Fruit fly (Drosophila melanogaster) whole organism, embryonic: ENCODE data around the gene Mst85C.

Experiments
- B-H1 ChIP-seq: fragments of 200-800 bp; sonication (Bioruptor generic); IDR thresholded peaks from 3 replicates; pipeline ENCODE4 v1.3.6; 2022; ENCODE audit warnings: missing biosample characterization, missing genetic modification characterization
- CG10321 ChIP-seq: fragments of 200-800 bp; sonication (Bioruptor generic); IDR thresholded peaks from 2 replicates; pipeline ENCODE4 v1.3.6; 2022; ENCODE audit warnings: missing biosample characterization, missing genetic modification characterization
- CG10462 ChIP-seq: fragments of 200-800 bp; sonication (Bioruptor generic); optimal IDR thresholded peaks from 2 replicates; lab custom pipeline; 2016; ENCODE audit warnings: missing biosample characterization, missing genetic modification characterization
- CG11456 ChIP-seq: fragments of 200-800 bp; sonication (Bioruptor generic); IDR thresholded peaks from 3 replicates; pipeline ENCODE4 v1.3.6; 2022; ENCODE audit warnings: missing biosample characterization, missing genetic modification characterization
- CG12104 ChIP-seq: fragments of 200-800 bp; sonication (Bioruptor generic); optimal IDR thresholded peaks from 3 replicates; lab custom pipeline; 2016; ENCODE audit warnings: missing biosample characterization, missing genetic modification characterization
- CG13296 ChIP-seq: fragments of 200-800 bp; sonication (Bioruptor generic); optimal IDR thresholded peaks from 3 replicates; lab custom pipeline; 2018; ENCODE audit warnings: missing biosample characterization, mild to moderate bottlenecking, missing genetic modification characterization
- CG13424 ChIP-seq: fragments of 200-800 bp; sonication (Bioruptor generic); optimal IDR thresholded peaks from 2 replicates; lab custom pipeline; 2019; ENCODE audit warnings: missing biosample characterization, mild to moderate bottlenecking, missing genetic modification characterization, moderate library complexity
- CG14050 ChIP-seq: fragments of 200-800 bp; sonication (Bioruptor generic); IDR thresholded peaks from 3 replicates; pipeline ENCODE4 v1.3.6; 2022; ENCODE audit warnings: missing biosample characterization, missing genetic modification characterization
- CG15011 ChIP-seq: fragments of 200-800 bp; sonication (Bioruptor generic); optimal IDR thresholded peaks from 3 replicates; lab custom pipeline; 2018; ENCODE audit warnings: missing biosample characterization, mild to moderate bottlenecking, missing genetic modification characterization
- CG15479 ChIP-seq: fragments of 200-800 bp; sonication (Bioruptor generic); optimal IDR thresholded peaks from 3 replicates; lab custom pipeline; 2019; ENCODE audit warnings: missing biosample characterization, mild to moderate bottlenecking, missing genetic modification characterization, moderate library complexity
- CG17361 ChIP-seq: fragments of 200-800 bp; sonication (Bioruptor generic); IDR thresholded peaks from 3 replicates; pipeline ENCODE4 v1.3.6; 2022; ENCODE audit warnings: missing biosample characterization, missing genetic modification characterization
- CG1832 ChIP-seq: fragments of 200-800 bp; sonication (Bioruptor generic); optimal IDR thresholded peaks from 2 replicates; lab custom pipeline; 2017; ENCODE audit warnings: missing biosample characterization, mild to moderate bottlenecking, missing genetic modification characterization, inconsistent platforms
- CG30403 ChIP-seq: fragments of 200-800 bp; sonication (Bioruptor generic); optimal IDR thresholded peaks from 3 replicates; lab custom pipeline; 2016; ENCODE audit warnings: missing biosample characterization, missing genetic modification characterization
- CG7372 ChIP-seq: fragments of 200-800 bp; sonication (Bioruptor generic); IDR thresholded peaks from 2 replicates; pipeline ENCODE4 v1.3.6; 2022; ENCODE audit warnings: missing biosample characterization, missing genetic modification characterization
- CG8944 ChIP-seq: fragments of 200-800 bp; sonication (Bioruptor generic); optimal IDR thresholded peaks from 3 replicates; lab custom pipeline; 2016; ENCODE audit warnings: missing biosample characterization, missing genetic modification characterization
- CHES-1-like ChIP-seq: fragments of 200-800 bp; sonication (Bioruptor generic); optimal IDR thresholded peaks from 2 replicates; lab custom pipeline; 2016; ENCODE audit warnings: missing biosample characterization, missing genetic modification characterization
- E2f1 ChIP-seq: fragments of 200-800 bp; sonication (Bioruptor generic); IDR thresholded peaks from 2 replicates; pipeline ENCODE4 v1.3.6; 2022; ENCODE audit warnings: missing biosample characterization, missing genetic modification characterization
- E2f2 ChIP-seq: fragments of 200-800 bp; sonication (Bioruptor generic); IDR thresholded peaks from 2 replicates; pipeline ENCODE4 v1.3.6; 2022; ENCODE audit warnings: missing biosample characterization, missing genetic modification characterization
- Hr3 ChIP-seq: fragments of 200-800 bp; sonication (Bioruptor generic); optimal IDR thresholded peaks from 3 replicates; lab custom pipeline; 2016; ENCODE audit warnings: missing biosample characterization, missing genetic modification characterization
- Hr51 ChIP-seq, 2 experiments: fragments of 200-800 bp; sonication (Bioruptor generic); optimal IDR thresholded peaks; 2 replicates in 1 of 2; 3 replicates in 1 of 2; lab custom pipeline; 2016 to 2018; ENCODE audit warnings: missing biosample characterization in 2 of 2, missing genetic modification characterization in 2 of 2, mild to moderate bottlenecking in 1 of 2, moderate library complexity in 1 of 2
- Hsf ChIP-seq: fragments of 200-800 bp; sonication (Bioruptor generic); optimal IDR thresholded peaks from 3 replicates; lab custom pipeline; 2016; ENCODE audit warnings: missing biosample characterization, missing genetic modification characterization
- Lhr ChIP-seq: fragments of 200-800 bp; sonication (Bioruptor generic); optimal IDR thresholded peaks from 3 replicates; lab custom pipeline; 2017; ENCODE audit warnings: mild to moderate bottlenecking, missing biosample characterization, missing genetic modification reagents, missing genetic modification characterization
- Oaz ChIP-seq: fragments of 200-800 bp; sonication (Bioruptor generic); IDR thresholded peaks from 2 replicates; pipeline ENCODE4 v1.3.6; 2022; ENCODE audit warnings: missing biosample characterization, missing genetic modification characterization
- Oli ChIP-seq: fragments of 200-800 bp; sonication (Bioruptor generic); optimal IDR thresholded peaks from 2 replicates; lab custom pipeline; 2018; ENCODE audit warnings: missing biosample characterization, mild to moderate bottlenecking, missing genetic modification characterization, moderate library complexity
- ac ChIP-seq: fragments of 200-800 bp; sonication (Bioruptor generic); optimal IDR thresholded peaks from 3 replicates; lab custom pipeline; 2017; ENCODE audit warnings: missing biosample characterization, mild to moderate bottlenecking, missing genetic modification characterization
- bbx ChIP-seq: fragments of 200-800 bp; sonication (Bioruptor generic); IDR thresholded peaks from 2 replicates; pipeline ENCODE4 v1.3.6; 2022; ENCODE audit warnings: missing biosample characterization, missing genetic modification characterization; ENCODE audit not compliant: partially characterized antibody
- croc ChIP-seq: fragments of 200-800 bp; sonication (Bioruptor generic); conservative IDR thresholded peaks from 3 replicates; pipeline ENCODE4 v1.3.6; 2022; ENCODE audit warnings: missing biosample characterization, missing genetic modification characterization
- dan ChIP-seq: fragments of 200-800 bp; sonication (Bioruptor generic); IDR thresholded peaks from 2 replicates; pipeline ENCODE4 v1.3.6; 2022; ENCODE audit warnings: missing biosample characterization, missing genetic modification characterization
- en ChIP-seq: fragments of 200-800 bp; sonication (Bioruptor generic); optimal IDR thresholded peaks from 2 replicates; lab custom pipeline; 2016; ENCODE audit warnings: missing biosample characterization, missing genetic modification characterization
- gfzf ChIP-seq: fragments of 200-800 bp; sonication (Bioruptor generic); optimal IDR thresholded peaks from 2 replicates; lab custom pipeline; 2016; ENCODE audit warnings: missing biosample characterization, mild to moderate bottlenecking, missing genetic modification characterization, moderate library complexity
- grn ChIP-seq: fragments of 200-800 bp; sonication (Bioruptor generic); optimal IDR thresholded peaks from 3 replicates; lab custom pipeline; 2017; ENCODE audit warnings: missing biosample characterization, missing genetic modification characterization
- hb ChIP-seq: fragments of 200-800 bp; sonication (Bioruptor generic); IDR thresholded peaks from 3 replicates; pipeline ENCODE4 v1.3.6; 2022; ENCODE audit warnings: missing biosample characterization, missing genetic modification characterization; ENCODE audit not compliant: partially characterized antibody
- inv ChIP-seq: fragments of 200-800 bp; sonication (Bioruptor generic); IDR thresholded peaks from 2 replicates; pipeline ENCODE4 v1.3.6; 2022; ENCODE audit warnings: missing biosample characterization, missing genetic modification characterization; ENCODE audit not compliant: partially characterized antibody
- lbe ChIP-seq: fragments of 200-800 bp; sonication (Bioruptor generic); optimal IDR thresholded peaks from 2 replicates; lab custom pipeline; 2016; ENCODE audit warnings: missing biosample characterization, mild to moderate bottlenecking, missing genetic modification characterization
- lov ChIP-seq, 2 experiments: fragments of 200-800 bp in 1 of 2; fragments of >200 bp in 1 of 2; sonication (Bioruptor generic) in 1 of 2; IDR thresholded peaks in 1 of 2; optimal IDR thresholded peaks in 1 of 2; 2 replicates in 1 of 2; 3 replicates in 1 of 2; pipeline versions ENCODE4 v1.3.6 to Lab custom; 2017 to 2022; ENCODE audit warnings: missing biosample characterization in 1 of 2, missing genetic modification characterization in 1 of 2
- mirr ChIP-seq: fragments of 200-800 bp; sonication (Bioruptor generic); optimal IDR thresholded peaks from 3 replicates; lab custom pipeline; 2018; ENCODE audit warnings: missing biosample characterization, mild to moderate bottlenecking, missing genetic modification characterization
- nerfin-1 ChIP-seq: fragments of 200-800 bp; sonication (Bioruptor generic); optimal IDR thresholded peaks from 3 replicates; lab custom pipeline; 2019; ENCODE audit warnings: missing biosample characterization, mild to moderate bottlenecking, missing genetic modification characterization, moderate library complexity
- oc ChIP-seq: fragments of 200-800 bp; sonication (Bioruptor generic); optimal IDR thresholded peaks from 2 replicates; lab custom pipeline; 2018; ENCODE audit warnings: missing biosample characterization, mild to moderate bottlenecking, missing genetic modification characterization, moderate library complexity
- pfk ChIP-seq: fragments of 200-800 bp; sonication (Bioruptor generic); optimal IDR thresholded peaks from 2 replicates; lab custom pipeline; 2018; ENCODE audit warnings: missing biosample characterization, mild to moderate bottlenecking, missing genetic modification characterization, moderate library complexity
- phol ChIP-seq: fragments of 200-800 bp; sonication (Bioruptor generic); optimal IDR thresholded peaks from 3 replicates; lab custom pipeline; 2018; ENCODE audit warnings: missing biosample characterization, mild to moderate bottlenecking, missing genetic modification characterization, moderate library complexity
- prd ChIP-seq, 3 experiments: fragments of >200 bp in 2 of 3; fragments of 200-800 bp in 1 of 3; sonication (Bioruptor generic) in 1 of 3; optimal IDR thresholded peaks in 2 of 3; IDR thresholded peaks in 1 of 3; 2 replicates in 2 of 3; 3 replicates in 1 of 3; pipeline versions ENCODE4 v1.3.6 to Lab custom; 2017 to 2022; ENCODE audit warnings: missing biosample characterization in 1 of 3, missing genetic modification characterization in 1 of 3
- so ChIP-seq: fragments of 200-800 bp; sonication (Bioruptor generic); IDR thresholded peaks from 3 replicates; pipeline ENCODE4 v1.3.6; 2022; ENCODE audit warnings: missing biosample characterization, missing genetic modification characterization
- tx ChIP-seq: fragments of 200-800 bp; sonication (Bioruptor generic); optimal IDR thresholded peaks from 2 replicates; lab custom pipeline; 2016; ENCODE audit warnings: missing biosample characterization, missing genetic modification characterization
- z ChIP-seq: fragments of 200-800 bp; sonication (Bioruptor generic); IDR thresholded peaks from 3 replicates; pipeline ENCODE4 v1.3.6; 2022; ENCODE audit warnings: missing biosample characterization, missing genetic modification characterization
- zen ChIP-seq: fragments of 200-800 bp; sonication (Bioruptor generic); optimal IDR thresholded peaks from 3 replicates; lab custom pipeline; 2018; ENCODE audit warnings: missing biosample characterization, mild to moderate bottlenecking, missing genetic modification characterization, moderate library complexity
- zf30C ChIP-seq: fragments of 200-800 bp; sonication (Bioruptor generic); optimal IDR thresholded peaks from 3 replicates; lab custom pipeline; 2018; ENCODE audit warnings: missing biosample characterization, mild to moderate bottlenecking, missing genetic modification characterization
- zfh1 ChIP-seq: fragments of 200-800 bp; sonication (Bioruptor generic); IDR thresholded peaks from 3 replicates; pipeline ENCODE4 v1.3.6; 2022; ENCODE audit warnings: missing biosample characterization, missing genetic modification characterization

Gene Mst85C

dm6 chr3R:9055119-9056105 is 7.0 kb downstream of the Mst85C start (continued):
- TF ChIP-seq zen (tag; lab: Kevin White, UChicago) (peak; percentile 87), Oli (tag; lab: Kevin White, UChicago) (peak; percentile 94), E2f2 (GFP tag; lab: Robert Waterston, UW) (no peak), CG30403 (GFP tag; lab: Kevin White, UChicago) (peak; percentile 92), CG13296 (GFP tag; lab: Kevin White, UChicago) (peak; percentile 93), CG1832 (GFP tag; lab: Kevin White, UChicago) (no peak), hb (GFP tag; lab: Robert Waterston, UW) (no peak), CG7372 (GFP tag; lab: Robert Waterston, UW) (no peak), z (no peak), zf30C (GFP tag; lab: Kevin White, UChicago) (peak; percentile 86), zfh1 (GFP tag; lab: Robert Waterston, UW) (no peak), so (GFP tag; lab: Robert Waterston, UW) (no peak), E2f1 (no peak), en (GFP tag; lab: Kevin White, UChicago) (peak; percentile 19), CG15479 (GFP tag; lab: Kevin White, UChicago) (no peak), lbe (GFP tag; lab: Kevin White, UChicago) (peak; percentile 96), croc (peak; percentile 82), CHES-1-like (GFP tag; lab: Kevin White, UChicago) (peak; percentile 68), dan (no peak), Hr51 (GFP tag; optimal IDR thresholded peaks at IDR 0.05; lab: Kevin White, UChicago) (peak; percentile 66 to 95), Oaz (GFP tag; lab: Robert Waterston, UW) (no peak), CG12104 (peak; percentile 92), pfk (GFP tag; lab: Kevin White, UChicago) (no peak), mirr (GFP tag; lab: Kevin White, UChicago) (peak; percentile 26), phol (peak; percentile 94), gfzf (GFP tag; lab: Kevin White, UChicago) (no peak), lov (optimal IDR thresholded peaks at IDR 0.05; lab: Kevin White, UChicago) (no peak), lov (GFP tag; IDR thresholded peaks at IDR 0.05; lab: Robert Waterston, UW) (no peak), CG15011 (peak; percentile 90), CG13424 (tag; lab: Kevin White, UChicago) (peak; percentile 94), B-H1 (no peak), CG14050 (no peak), grn (peak; percentile 51), CG11456 (GFP tag; lab: Robert Waterston, UW) (no peak), CG8944 (GFP tag; lab: Kevin White, UChicago) (peak; percentile 72), CG17361 (GFP tag; lab: Robert Waterston, UW) (no peak), CG10321 (no peak), Hr3 (peak; percentile 88), tx (GFP tag; lab: Kevin White, UChicago) (peak; percentile 51), bbx (GFP tag; lab: Robert Waterston, UW) (no peak), oc (tag; lab: Kevin White, UChicago) (peak; percentile 94), CG10462 (peak; percentile 64), nerfin-1 (tag; lab: Kevin White, UChicago) (peak; percentile 91), Lhr (GFP tag; lab: Kevin White, UChicago) (peak; percentile 66), prd (optimal IDR thresholded peaks at IDR 0.05; lab: Kevin White, UChicago) (no peak), prd (GFP tag; IDR thresholded peaks at IDR 0.05; lab: Robert Waterston, UW) (no peak), Hsf (GFP tag; lab: Kevin White, UChicago) (peak; percentile 83), ac (GFP tag; lab: Kevin White, UChicago) (peak; percentile 38), inv (GFP tag; lab: Robert Waterston, UW) (no peak)
